Fruit fly (Drosophila melanogaster) whole organism, adult: Measurements from ENCODE around the gene bun.

Experiments used
- CG11617 ChIP-seq: fragments of 200-800 bp; sonication (Bioruptor generic); optimal IDR thresholded peaks from 2 replicates; lab custom pipeline; 2017; ENCODE audit warnings: mild to moderate bottlenecking, missing biosample characterization, missing genetic modification reagents, missing genetic modification characterization
- CG12768 ChIP-seq: fragments of 200-800 bp; sonication (Bioruptor generic); optimal IDR thresholded peaks from 2 replicates; lab custom pipeline; 2017; ENCODE audit warnings: missing biosample characterization, missing genetic modification characterization, mild to moderate bottlenecking, moderate library complexity, missing genetic modification reagents
- CG14711 ChIP-seq: fragments of 200-800 bp; sonication (Bioruptor generic); optimal IDR thresholded peaks from 2 replicates; lab custom pipeline; 2018; ENCODE audit warnings: missing biosample characterization, mild to moderate bottlenecking, missing genetic modification characterization, moderate library complexity
- CG1620 ChIP-seq: fragments of 200-800 bp; sonication (Bioruptor generic); optimal IDR thresholded peaks from 2 replicates; lab custom pipeline; 2016; ENCODE audit warnings: missing biosample characterization, missing genetic modification characterization
- CG33017 ChIP-seq: fragments of 200-800 bp; sonication (Bioruptor generic); optimal IDR thresholded peaks from 2 replicates; lab custom pipeline; 2018; ENCODE audit warnings: missing biosample characterization, mild to moderate bottlenecking, missing genetic modification characterization, moderate library complexity
- CG5204 ChIP-seq: fragments of 200-800 bp; sonication (Bioruptor generic); optimal IDR thresholded peaks from 2 replicates; lab custom pipeline; 2016; ENCODE audit warnings: missing biosample characterization, missing genetic modification characterization
- CG7045 ChIP-seq: fragments of 200-800 bp; sonication (Bioruptor generic); optimal IDR thresholded peaks from 2 replicates; lab custom pipeline; 2017; ENCODE audit warnings: missing biosample characterization, mild to moderate bottlenecking, missing genetic modification characterization
- CG7101 ChIP-seq: fragments of 200-800 bp; sonication (Bioruptor generic); optimal IDR thresholded peaks from 2 replicates; lab custom pipeline; 2018; ENCODE audit warnings: missing biosample characterization, mild to moderate bottlenecking, missing genetic modification characterization, moderate library complexity
- Clk ChIP-seq: fragments of 200-800 bp; sonication (Bioruptor generic); optimal IDR thresholded peaks from 2 replicates; lab custom pipeline; 2017; ENCODE audit warnings: missing biosample characterization, missing genetic modification characterization
- Crg-1 ChIP-seq: fragments of 200-800 bp; sonication (Bioruptor generic); optimal IDR thresholded peaks from 2 replicates; lab custom pipeline; 2016; ENCODE audit warnings: missing biosample characterization, missing genetic modification characterization
- Hr96 ChIP-seq: fragments of 200-800 bp; sonication (Bioruptor generic); optimal IDR thresholded peaks from 2 replicates; lab custom pipeline; 2016; ENCODE audit warnings: missing biosample characterization, missing genetic modification characterization
- Mnt ChIP-seq: fragments of 200-800 bp; sonication (Bioruptor generic); optimal IDR thresholded peaks from 2 replicates; lab custom pipeline; 2016; ENCODE audit warnings: missing biosample characterization, mild to moderate bottlenecking, missing genetic modification characterization
- bab1 ChIP-seq: fragments of 200-800 bp; sonication (Bioruptor generic); optimal IDR thresholded peaks from 3 replicates; lab custom pipeline; 2019; ENCODE audit warnings: missing biosample characterization, mild to moderate bottlenecking, missing genetic modification characterization, moderate library complexity
- cic ChIP-seq: fragments of 200-800 bp; sonication (Bioruptor generic); optimal IDR thresholded peaks from 2 replicates; lab custom pipeline; 2017; ENCODE audit warnings: missing biosample characterization, mild to moderate bottlenecking, missing genetic modification characterization, moderate library complexity
- cnc ChIP-seq, 2 experiments: fragments of >200 bp; optimal IDR thresholded peaks; 2 replicates each; lab custom pipeline; 2017
- kay ChIP-seq: fragments of 200-800 bp; sonication (Bioruptor generic); peaks from one replicate; lab custom pipeline; 2016; ENCODE audit warnings: missing biosample characterization, missing genetic modification characterization, borderline replicate concordance
- ovo ChIP-seq: fragments of 200-800 bp; sonication (Bioruptor generic); optimal IDR thresholded peaks from 2 replicates; lab custom pipeline; 2016; ENCODE audit warnings: missing biosample characterization, missing genetic modification characterization
- pad ChIP-seq: fragments of 200-800 bp; sonication (Bioruptor generic); optimal IDR thresholded peaks from 3 replicates; lab custom pipeline; 2017; ENCODE audit warnings: missing biosample characterization, missing genetic modification characterization, mild to moderate bottlenecking, moderate library complexity, missing genetic modification reagents
- tj ChIP-seq: fragments of 200-800 bp; sonication (Bioruptor generic); optimal IDR thresholded peaks from 3 replicates; lab custom pipeline; 2017; ENCODE audit warnings: missing biosample characterization, mild to moderate bottlenecking, missing genetic modification characterization, moderate library complexity

bun gene

DNA sequence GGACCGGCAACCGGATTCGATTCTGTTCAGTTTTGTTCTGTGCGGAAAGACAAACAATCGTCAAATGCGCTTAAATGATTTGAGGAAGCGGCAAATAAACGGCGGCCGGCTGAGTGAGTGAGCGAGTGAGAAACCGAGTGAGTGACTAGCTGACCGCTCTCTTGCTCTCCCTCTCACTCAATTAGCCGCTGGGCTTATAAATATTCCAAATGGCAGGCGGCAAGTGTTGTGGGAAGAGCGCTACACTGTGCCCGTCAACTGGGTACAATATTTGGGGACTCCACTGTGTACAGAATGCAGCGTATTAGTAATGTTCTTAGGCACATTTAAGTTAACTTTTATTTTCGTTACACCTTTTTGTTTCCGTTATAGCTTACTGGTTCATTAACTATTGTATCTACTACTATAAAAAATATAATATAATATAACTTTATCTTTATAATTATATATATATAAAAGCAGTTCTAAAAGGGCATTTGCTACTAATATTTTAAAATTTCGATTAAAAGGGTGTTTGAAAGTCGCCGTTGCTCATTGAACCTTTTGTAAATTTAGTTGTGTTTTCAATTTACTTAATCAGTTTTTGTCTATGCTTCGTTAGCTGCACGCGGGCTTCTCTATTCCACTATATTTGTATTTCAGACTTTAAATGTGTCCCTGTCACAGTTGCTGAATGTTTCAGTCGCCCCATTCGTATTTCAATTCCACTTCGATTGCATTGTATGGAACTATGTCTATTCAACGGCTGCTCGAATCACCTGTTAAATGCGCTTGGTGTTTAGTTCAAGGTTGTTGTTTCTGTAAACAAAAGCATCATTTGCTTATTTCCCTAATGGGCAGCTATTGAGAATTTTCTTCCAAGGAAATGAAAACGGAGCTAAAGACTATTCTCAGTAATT, 124.4 kb downstream of the bun start:
- TF ChIP-seq kay (GFP tag; lab: Kevin White, UChicago) (no peak), CG12768 (GFP tag; lab: Kevin White, UChicago) (peak; percentile 56), CG7045 (peak; percentile 15)

DNA sequence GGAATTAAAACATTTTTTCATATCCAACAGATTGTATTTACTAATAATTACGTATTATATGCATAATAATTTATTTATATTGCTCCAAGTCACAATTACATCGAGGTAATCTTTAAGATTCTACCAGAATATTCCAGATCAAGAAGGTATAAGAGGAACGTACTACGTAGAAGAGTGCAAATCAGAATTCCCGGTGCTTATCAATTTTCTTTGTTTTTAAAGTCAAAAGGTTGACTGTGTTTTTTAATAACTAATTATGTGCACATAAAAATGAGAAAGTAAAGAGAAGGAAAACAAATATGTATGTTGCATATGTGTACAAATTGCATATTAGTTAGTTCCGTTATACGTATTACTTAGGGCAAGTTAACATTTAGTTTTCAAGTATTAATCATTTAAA, 125.2 kb downstream of the bun start:
- TF ChIP-seq CG7045: no peak
- TF ChIP-seq ovo: no peak
- no peak for TF ChIP-seq CG5204 (GFP tag; lab: Kevin White, UChicago)
- no peak for TF ChIP-seq Hr96
- no peak for TF ChIP-seq pad (GFP tag; lab: Kevin White, UChicago)
- TF ChIP-seq bab1 (GFP tag; lab: Kevin White, UChicago): no peak

DNA sequence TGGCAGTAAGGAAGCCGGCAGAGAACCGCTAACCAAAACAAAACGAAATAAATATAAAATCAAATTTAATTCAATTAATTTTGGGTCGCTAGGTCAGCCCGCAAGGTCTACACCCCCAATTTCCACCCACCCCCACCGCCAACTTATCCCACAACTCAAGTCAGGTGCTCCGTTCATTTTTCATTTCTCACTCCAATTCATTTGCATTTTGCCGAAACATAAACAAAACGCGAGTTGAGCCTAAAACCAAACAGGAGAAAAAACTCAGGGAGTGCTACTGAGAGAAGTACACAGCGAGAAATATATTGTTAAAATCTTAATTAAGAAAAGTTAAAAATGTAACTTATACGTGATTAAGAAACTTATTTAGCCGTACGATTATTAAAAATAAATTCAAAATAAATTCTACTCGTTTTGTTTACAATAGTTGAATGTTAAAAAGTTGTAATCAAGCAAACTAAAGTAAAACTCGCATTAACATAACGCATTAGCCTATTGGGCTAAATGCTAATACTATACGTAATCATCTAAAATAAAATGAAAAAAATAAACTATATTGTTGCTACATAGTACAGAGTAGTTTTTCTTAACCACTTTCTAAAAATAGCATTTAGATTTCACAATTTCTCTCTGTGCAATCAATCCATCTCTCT, 130.8 kb downstream of the bun start:
- TF ChIP-seq CG14711 (tag; lab: Kevin White, UChicago) (no peak), Clk (GFP tag; lab: Kevin White, UChicago) (no peak), CG12768 (GFP tag; lab: Kevin White, UChicago) (no peak), Mnt (GFP tag; lab: Kevin White, UChicago) (no peak), kay (GFP tag; lab: Kevin White, UChicago) (no peak), cic (GFP tag; lab: Kevin White, UChicago) (no peak), tj (GFP tag; lab: Kevin White, UChicago) (no peak), Crg-1 (GFP tag; lab: Kevin White, UChicago) (no peak), cnc (optimal IDR thresholded peaks at IDR 0.05; lab: Kevin White, UChicago) (no peak), CG7045 (no peak), CG7101 (tag; lab: Kevin White, UChicago) (no peak), CG33017 (tag; lab: Kevin White, UChicago) (no peak), CG1620 (no peak)

DNA sequence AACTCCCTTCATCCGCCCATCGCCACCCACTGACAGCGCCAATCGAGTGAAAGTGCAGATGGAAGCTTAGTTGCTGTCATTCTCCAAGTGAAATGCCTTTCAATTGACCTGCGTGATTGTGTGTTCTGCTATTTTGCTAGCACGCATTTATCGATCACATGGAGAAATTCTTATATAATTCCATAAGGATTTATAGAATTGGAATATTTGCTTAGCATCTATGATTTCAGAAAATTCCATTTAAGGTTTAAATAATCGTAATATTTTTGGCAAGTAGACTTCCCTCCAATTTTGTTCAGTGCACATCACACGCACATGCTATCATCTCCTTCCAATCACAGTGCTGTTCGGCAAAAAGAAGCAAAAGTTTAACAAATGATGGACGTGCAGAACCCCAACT, 132.5 kb downstream of the bun start:
- TF ChIP-seq CG1620 (no peak), CG33017 (tag; lab: Kevin White, UChicago) (no peak), CG11617 (GFP tag; lab: Kevin White, UChicago) (no peak), tj (GFP tag; lab: Kevin White, UChicago) (no peak)

DNA sequence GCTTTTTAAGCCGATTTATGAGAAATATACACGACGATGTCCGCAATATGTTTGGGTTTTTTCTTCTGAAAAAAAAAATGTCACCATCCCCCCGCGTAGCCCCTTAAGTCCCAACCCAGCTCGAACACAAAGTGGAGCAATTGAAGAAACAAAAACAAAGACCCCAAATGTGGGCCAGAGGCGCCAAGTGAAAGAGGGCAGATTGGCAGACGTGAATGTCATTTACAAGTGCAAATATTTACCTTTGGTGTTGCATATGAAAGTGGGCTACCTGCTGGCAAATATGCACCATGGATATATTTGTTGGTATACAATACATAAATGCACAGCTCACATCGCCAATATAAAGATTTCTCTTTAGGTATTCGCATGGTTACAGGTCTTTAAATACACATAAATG, 135.7 kb downstream of the bun start:
- TF ChIP-seq CG1620 (no peak), cic (GFP tag; lab: Kevin White, UChicago) (no peak), bab1 (GFP tag; lab: Kevin White, UChicago) (no peak), CG14711 (tag; lab: Kevin White, UChicago) (no peak), Clk (GFP tag; lab: Kevin White, UChicago) (no peak)
